Fruit fly (Drosophila melanogaster): ENCODE data around the gene CG42471.

- TF ChIP-seq CG7045 (GFP tag; optimal IDR thresholded peaks at IDR 0.05) (no peak), kay (GFP tag; ENCODE audit: borderline replicate concordance) (no peak), CG12768 (GFP tag; optimal IDR thresholded peaks at IDR 0.05) (no peak), Crg-1 (GFP tag; optimal IDR thresholded peaks at IDR 0.05) (no peak), CG7101 (tag; optimal IDR thresholded peaks at IDR 0.05) (no peak), CG1620 (GFP tag; optimal IDR thresholded peaks at IDR 0.05) (no peak), CG11617 (GFP tag; optimal IDR thresholded peaks at IDR 0.05) (no peak), Mnt (GFP tag; optimal IDR thresholded peaks at IDR 0.05) (no peak), Hr96 (GFP tag; optimal IDR thresholded peaks at IDR 0.05) (no peak), CG14711 (tag; optimal IDR thresholded peaks at IDR 0.05) (no peak), CG33017 (tag; optimal IDR thresholded peaks at IDR 0.05) (no peak), cnc (optimal IDR thresholded peaks at IDR 0.05) (no peak), CG5204 (GFP tag; optimal IDR thresholded peaks at IDR 0.05) (no peak)
Observed at dm6 chr2L:11788034-11788433, 34.2 kb upstream of the CG42471 start, which contains the start of gene CG14931.
